Fruit fly (Drosophila melanogaster) whole organism, adult: ENCODE data around the gene twe.

Experiments used
- CG11617 ChIP-seq: fragments of 200-800 bp; sonication (Bioruptor generic); optimal IDR thresholded peaks from 2 replicates; lab custom pipeline; 2017; ENCODE audit warnings: mild to moderate bottlenecking, missing biosample characterization, missing genetic modification reagents, missing genetic modification characterization
- CG12768 ChIP-seq: fragments of 200-800 bp; sonication (Bioruptor generic); optimal IDR thresholded peaks from 2 replicates; lab custom pipeline; 2017; ENCODE audit warnings: missing biosample characterization, missing genetic modification characterization, mild to moderate bottlenecking, moderate library complexity, missing genetic modification reagents
- CG14711 ChIP-seq: fragments of 200-800 bp; sonication (Bioruptor generic); optimal IDR thresholded peaks from 2 replicates; lab custom pipeline; 2018; ENCODE audit warnings: missing biosample characterization, mild to moderate bottlenecking, missing genetic modification characterization, moderate library complexity
- CG1620 ChIP-seq: fragments of 200-800 bp; sonication (Bioruptor generic); optimal IDR thresholded peaks from 2 replicates; lab custom pipeline; 2016; ENCODE audit warnings: missing biosample characterization, missing genetic modification characterization
- CG33017 ChIP-seq: fragments of 200-800 bp; sonication (Bioruptor generic); optimal IDR thresholded peaks from 2 replicates; lab custom pipeline; 2018; ENCODE audit warnings: missing biosample characterization, mild to moderate bottlenecking, missing genetic modification characterization, moderate library complexity
- CG5204 ChIP-seq: fragments of 200-800 bp; sonication (Bioruptor generic); optimal IDR thresholded peaks from 2 replicates; lab custom pipeline; 2016; ENCODE audit warnings: missing biosample characterization, missing genetic modification characterization
- CG7045 ChIP-seq: fragments of 200-800 bp; sonication (Bioruptor generic); optimal IDR thresholded peaks from 2 replicates; lab custom pipeline; 2017; ENCODE audit warnings: missing biosample characterization, mild to moderate bottlenecking, missing genetic modification characterization
- CG7101 ChIP-seq: fragments of 200-800 bp; sonication (Bioruptor generic); optimal IDR thresholded peaks from 2 replicates; lab custom pipeline; 2018; ENCODE audit warnings: missing biosample characterization, mild to moderate bottlenecking, missing genetic modification characterization, moderate library complexity
- Clk ChIP-seq: fragments of 200-800 bp; sonication (Bioruptor generic); optimal IDR thresholded peaks from 2 replicates; lab custom pipeline; 2017; ENCODE audit warnings: missing biosample characterization, missing genetic modification characterization
- Crg-1 ChIP-seq: fragments of 200-800 bp; sonication (Bioruptor generic); optimal IDR thresholded peaks from 2 replicates; lab custom pipeline; 2016; ENCODE audit warnings: missing biosample characterization, missing genetic modification characterization
- Hr96 ChIP-seq: fragments of 200-800 bp; sonication (Bioruptor generic); optimal IDR thresholded peaks from 2 replicates; lab custom pipeline; 2016; ENCODE audit warnings: missing biosample characterization, missing genetic modification characterization
- Mnt ChIP-seq: fragments of 200-800 bp; sonication (Bioruptor generic); optimal IDR thresholded peaks from 2 replicates; lab custom pipeline; 2016; ENCODE audit warnings: missing biosample characterization, mild to moderate bottlenecking, missing genetic modification characterization
- bab1 ChIP-seq: fragments of 200-800 bp; sonication (Bioruptor generic); optimal IDR thresholded peaks from 3 replicates; lab custom pipeline; 2019; ENCODE audit warnings: missing biosample characterization, mild to moderate bottlenecking, missing genetic modification characterization, moderate library complexity
- cic ChIP-seq: fragments of 200-800 bp; sonication (Bioruptor generic); optimal IDR thresholded peaks from 2 replicates; lab custom pipeline; 2017; ENCODE audit warnings: missing biosample characterization, mild to moderate bottlenecking, missing genetic modification characterization, moderate library complexity
- cnc ChIP-seq, 2 experiments: fragments of >200 bp; optimal IDR thresholded peaks; 2 replicates each; lab custom pipeline; 2017
- kay ChIP-seq: fragments of 200-800 bp; sonication (Bioruptor generic); peaks from one replicate; lab custom pipeline; 2016; ENCODE audit warnings: missing biosample characterization, missing genetic modification characterization, borderline replicate concordance
- ovo ChIP-seq: fragments of 200-800 bp; sonication (Bioruptor generic); optimal IDR thresholded peaks from 2 replicates; lab custom pipeline; 2016; ENCODE audit warnings: missing biosample characterization, missing genetic modification characterization
- pad ChIP-seq: fragments of 200-800 bp; sonication (Bioruptor generic); optimal IDR thresholded peaks from 3 replicates; lab custom pipeline; 2017; ENCODE audit warnings: missing biosample characterization, missing genetic modification characterization, mild to moderate bottlenecking, moderate library complexity, missing genetic modification reagents
- tj ChIP-seq: fragments of 200-800 bp; sonication (Bioruptor generic); optimal IDR thresholded peaks from 3 replicates; lab custom pipeline; 2017; ENCODE audit warnings: missing biosample characterization, mild to moderate bottlenecking, missing genetic modification characterization, moderate library complexity
- toe ChIP-seq: fragments of 200-800 bp; sonication (Bioruptor generic); optimal IDR thresholded peaks from 2 replicates; lab custom pipeline; 2016; ENCODE audit warnings: missing biosample characterization, missing genetic modification characterization

twe gene

DNA sequence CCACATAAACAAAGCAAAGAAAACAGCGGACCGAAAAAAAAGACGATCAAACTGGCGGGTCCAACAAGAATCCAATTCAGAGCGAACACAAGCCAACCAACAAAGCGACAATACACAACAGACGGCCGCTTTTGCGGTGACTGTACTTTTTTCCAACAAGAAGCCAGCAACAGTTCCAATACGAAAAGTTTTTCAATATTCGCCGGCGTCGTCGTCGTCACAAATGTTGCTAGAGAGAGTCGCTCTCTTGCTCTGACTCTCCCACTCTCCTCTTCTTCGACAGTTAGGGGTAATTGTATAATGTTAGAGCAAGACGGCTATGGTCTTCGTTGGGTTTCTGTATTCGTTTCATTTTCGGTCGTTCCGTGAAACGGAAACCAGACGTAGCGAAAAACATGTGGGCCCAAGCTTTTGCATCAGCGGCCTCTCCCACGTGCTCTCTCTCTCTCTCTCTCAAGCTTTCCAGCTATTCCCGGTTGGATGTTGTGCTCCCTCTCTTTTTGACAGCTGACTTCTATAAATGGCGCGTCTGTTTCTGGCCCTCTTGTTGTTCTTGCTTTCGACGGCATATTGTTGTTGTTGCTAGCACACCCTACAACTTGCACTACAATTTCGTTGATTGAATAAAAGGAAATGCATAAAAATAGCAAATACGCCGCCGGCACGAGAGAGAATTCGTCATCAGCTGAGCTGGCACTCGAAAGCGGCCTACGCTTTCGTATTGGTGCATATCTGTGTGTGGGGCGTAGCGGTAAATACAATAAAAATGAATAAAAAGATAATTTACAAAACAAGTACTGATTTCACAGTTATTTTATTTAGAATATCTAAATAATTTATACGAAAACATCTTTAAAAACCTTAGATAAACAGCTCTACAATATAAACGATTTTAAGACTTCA is 7.8 kb upstream of the twe start:
- TF ChIP-seq CG5204 (GFP tag; lab: Kevin White, UChicago) (no peak), CG1620 (GFP tag; lab: Kevin White, UChicago) (peak; percentile 32), cnc (optimal IDR thresholded peaks at IDR 0.05; lab: Kevin White, UChicago) (no peak), kay (peak; percentile 99), CG14711 (tag; lab: Kevin White, UChicago) (peak; percentile 65), ovo (GFP tag; lab: Kevin White, UChicago) (peak; percentile 86), Mnt (peak; percentile 99), CG33017 (tag; lab: Kevin White, UChicago) (peak; percentile 85), CG7101 (tag; lab: Kevin White, UChicago) (peak; percentile 94), Hr96 (GFP tag; lab: Kevin White, UChicago) (peak; percentile 89), cic (GFP tag; lab: Kevin White, UChicago) (peak; percentile 99), Clk (GFP tag; lab: Kevin White, UChicago) (peak; percentile 52), pad (peak; percentile 100), CG12768 (GFP tag; lab: Kevin White, UChicago) (peak; percentile 93), CG7045 (GFP tag; lab: Kevin White, UChicago) (peak; percentile 92), Crg-1 (GFP tag; lab: Kevin White, UChicago) (peak; percentile 84), toe (GFP tag; lab: Kevin White, UChicago) (no peak), bab1 (peak; percentile 92), CG11617 (GFP tag; lab: Kevin White, UChicago) (peak; percentile 98), tj (peak; percentile 85)

DNA sequence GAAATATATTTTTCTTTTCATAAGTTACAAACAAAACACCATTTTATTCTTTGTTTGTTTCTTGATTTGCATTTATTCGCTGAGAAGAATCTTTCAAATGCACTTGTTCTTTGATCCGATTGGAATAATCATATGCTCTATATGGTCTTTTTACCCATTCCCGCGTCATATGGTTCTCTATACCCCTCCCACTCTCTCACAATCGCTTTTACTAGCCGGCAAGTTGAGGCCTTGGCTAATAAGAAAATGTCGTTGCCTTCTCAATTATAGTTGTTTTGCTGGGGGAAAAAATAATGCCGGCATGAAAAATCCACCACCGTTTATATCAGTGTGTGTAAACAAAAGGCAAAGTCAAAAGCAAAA is 7.2 kb upstream of the twe start:
- peak; percentile 73 for TF ChIP-seq kay
- TF ChIP-seq CG11617 (GFP tag; lab: Kevin White, UChicago), result no peak

DNA sequence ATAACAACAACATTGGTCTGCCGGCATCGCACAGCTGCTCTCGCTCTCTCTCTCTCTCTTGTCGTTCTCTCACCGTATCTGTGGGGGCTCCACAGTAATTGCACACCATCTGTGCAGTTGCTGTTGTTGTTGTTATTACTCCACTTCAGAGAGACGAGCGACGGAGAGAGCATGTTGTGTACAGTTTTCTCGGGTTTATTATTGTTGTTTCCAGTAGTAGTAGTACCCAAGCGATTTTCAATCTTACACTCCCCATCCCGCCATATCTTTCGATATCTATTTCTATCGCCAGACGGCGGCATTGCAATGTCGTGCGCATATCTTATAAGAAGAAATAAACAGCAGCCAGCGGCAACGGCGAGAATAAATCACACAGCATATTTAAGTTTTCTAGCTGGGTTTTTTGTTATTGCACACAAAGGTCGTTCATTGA is 6.4 kb upstream of the twe start:
- TF ChIP-seq bab1 (peak; percentile 43), CG33017 (tag; lab: Kevin White, UChicago) (peak; percentile 25), toe (GFP tag; lab: Kevin White, UChicago) (no peak), CG5204 (GFP tag; lab: Kevin White, UChicago) (no peak), tj (peak; percentile 23), kay (no peak), CG7101 (tag; lab: Kevin White, UChicago) (no peak), Mnt (no peak), CG12768 (GFP tag; lab: Kevin White, UChicago) (peak; percentile 17), Clk (GFP tag; lab: Kevin White, UChicago) (no peak), Hr96 (GFP tag; lab: Kevin White, UChicago) (no peak), cnc (optimal IDR thresholded peaks at IDR 0.05; lab: Kevin White, UChicago) (no peak), ovo (GFP tag; lab: Kevin White, UChicago) (no peak), CG11617 (GFP tag; lab: Kevin White, UChicago) (no peak), Crg-1 (GFP tag; lab: Kevin White, UChicago) (no peak), pad (peak; percentile 68), CG1620 (GFP tag; lab: Kevin White, UChicago) (no peak), CG7045 (GFP tag; lab: Kevin White, UChicago) (no peak), CG14711 (tag; lab: Kevin White, UChicago) (no peak), cic (GFP tag; lab: Kevin White, UChicago) (peak; percentile 81)

dm6 chr2L:16267159-16268065 is 5.7 kb upstream of the twe start:
- TF ChIP-seq CG1620 (GFP tag; lab: Kevin White, UChicago) (no peak), Mnt (no peak), tj (no peak), CG5204 (GFP tag; lab: Kevin White, UChicago) (no peak), bab1 (no peak), CG7045 (GFP tag; lab: Kevin White, UChicago) (no peak)

dm6 chr2L:16263723-16264122 is 2.0 kb upstream of the twe start:
- TF ChIP-seq cic (GFP tag; lab: Kevin White, UChicago) (no peak), Clk (GFP tag; lab: Kevin White, UChicago) (no peak), ovo (GFP tag; lab: Kevin White, UChicago) (no peak), CG7101 (tag; lab: Kevin White, UChicago) (no peak), CG5204 (GFP tag; lab: Kevin White, UChicago) (no peak), tj (no peak)
